Fruit fly (Drosophila melanogaster) whole organism, embryonic: ENCODE measurements around the gene CG14079.
A peak's percentile ranks its signal among the peaks of the same experiment; 100 is the strongest.

ENCODE experiments used
- B-H2 ChIP-seq: fragments of 200-800 bp; sonication (Bioruptor generic); optimal IDR thresholded peaks from 2 replicates; lab custom pipeline; 2018; ENCODE audit warnings: missing biosample characterization, mild to moderate bottlenecking, missing genetic modification characterization
- BtbVII ChIP-seq: fragments of 200-800 bp; sonication (Bioruptor generic); optimal IDR thresholded peaks from 3 replicates; lab custom pipeline; 2017; ENCODE audit warnings: missing biosample characterization, mild to moderate bottlenecking, missing genetic modification characterization
- CG10654 ChIP-seq: fragments of 200-800 bp; sonication (Bioruptor generic); optimal IDR thresholded peaks from 2 replicates; lab custom pipeline; 2016; ENCODE audit warnings: missing biosample characterization, missing genetic modification characterization
- CG11456 ChIP-seq: fragments of 200-800 bp; sonication (Bioruptor generic); IDR thresholded peaks from 3 replicates; pipeline ENCODE4 v1.3.6; 2022; ENCODE audit warnings: missing biosample characterization, missing genetic modification characterization
- CG12071 ChIP-seq: fragments of 200-800 bp; sonication (Bioruptor generic); optimal IDR thresholded peaks from 3 replicates; lab custom pipeline; 2018; ENCODE audit warnings: missing biosample characterization, mild to moderate bottlenecking, missing genetic modification characterization
- CG14710 ChIP-seq: fragments of 200-800 bp; sonication (Bioruptor generic); optimal IDR thresholded peaks from 3 replicates; lab custom pipeline; 2019; ENCODE audit warnings: missing biosample characterization, mild to moderate bottlenecking, missing genetic modification characterization, moderate library complexity
- CG15479 ChIP-seq: fragments of 200-800 bp; sonication (Bioruptor generic); optimal IDR thresholded peaks from 3 replicates; lab custom pipeline; 2019; ENCODE audit warnings: missing biosample characterization, mild to moderate bottlenecking, missing genetic modification characterization, moderate library complexity
- CG16813 ChIP-seq: fragments of 200-800 bp; sonication (Bioruptor generic); IDR thresholded peaks from 3 replicates; pipeline ENCODE4 v1.3.6; 2022; ENCODE audit warnings: missing biosample characterization, missing genetic modification characterization; ENCODE audit not compliant: partially characterized antibody
- CG16815 ChIP-seq: fragments of 200-800 bp; sonication (Bioruptor generic); optimal IDR thresholded peaks from 3 replicates; lab custom pipeline; 2017; ENCODE audit warnings: missing biosample characterization, mild to moderate bottlenecking, missing genetic modification characterization
- CG16863 ChIP-seq: fragments of 200-800 bp; sonication (Bioruptor generic); optimal IDR thresholded peaks from 3 replicates; lab custom pipeline; 2016; ENCODE audit warnings: missing biosample characterization, missing genetic modification characterization
- CG17361 ChIP-seq: fragments of 200-800 bp; sonication (Bioruptor generic); IDR thresholded peaks from 3 replicates; pipeline ENCODE4 v1.3.6; 2022; ENCODE audit warnings: missing biosample characterization, missing genetic modification characterization
- CG17385 ChIP-seq: fragments of 200-800 bp; sonication (Bioruptor generic); optimal IDR thresholded peaks from 3 replicates; lab custom pipeline; 2018; ENCODE audit warnings: missing biosample characterization, mild to moderate bottlenecking, missing genetic modification characterization
- CG17612 ChIP-seq: fragments of 200-800 bp; sonication (Bioruptor generic); IDR thresholded peaks from 2 replicates; pipeline ENCODE4 v1.3.6; 2022; ENCODE audit warnings: missing biosample characterization, missing genetic modification characterization
- CG18599 ChIP-seq: fragments of 200-800 bp; sonication (Bioruptor generic); optimal IDR thresholded peaks from 3 replicates; lab custom pipeline; 2017; ENCODE audit warnings: missing biosample characterization, missing genetic modification characterization, mild to moderate bottlenecking, moderate library complexity, missing genetic modification reagents
- CG30403 ChIP-seq: fragments of 200-800 bp; sonication (Bioruptor generic); optimal IDR thresholded peaks from 3 replicates; lab custom pipeline; 2016; ENCODE audit warnings: missing biosample characterization, missing genetic modification characterization
- CG3163 ChIP-seq: fragments of 200-800 bp; sonication (Bioruptor generic); optimal IDR thresholded peaks from 3 replicates; lab custom pipeline; 2016; ENCODE audit warnings: missing biosample characterization, missing genetic modification characterization
- CG32532 ChIP-seq: fragments of 200-800 bp; sonication (Bioruptor generic); IDR thresholded peaks from 2 replicates; pipeline ENCODE4 v1.3.6; 2022; ENCODE audit warnings: missing biosample characterization, missing genetic modification characterization
- CG4360 ChIP-seq: fragments of 200-800 bp; sonication (Bioruptor generic); IDR thresholded peaks from 2 replicates; pipeline ENCODE4 v1.3.6; 2022; ENCODE audit warnings: missing biosample characterization, missing genetic modification characterization
- CG5245 ChIP-seq: fragments of 200-800 bp; sonication (Bioruptor generic); optimal IDR thresholded peaks from 3 replicates; lab custom pipeline; 2016; ENCODE audit warnings: missing biosample characterization, missing genetic modification characterization
- CG6654 ChIP-seq: fragments of 200-800 bp; sonication (Bioruptor generic); optimal IDR thresholded peaks from 2 replicates; lab custom pipeline; 2017; ENCODE audit warnings: missing biosample characterization, mild to moderate bottlenecking, missing genetic modification characterization
- CG6791 ChIP-seq: fragments of 200-800 bp; sonication (Bioruptor generic); IDR thresholded peaks from 3 replicates; pipeline ENCODE4 v1.3.6; 2022; ENCODE audit warnings: missing biosample characterization, missing genetic modification characterization; ENCODE audit not compliant: partially characterized antibody
- CG8388 ChIP-seq: fragments of 200-800 bp; sonication (Bioruptor generic); optimal IDR thresholded peaks from 2 replicates; lab custom pipeline; 2019; ENCODE audit warnings: missing biosample characterization, mild to moderate bottlenecking, missing genetic modification characterization, moderate library complexity
- CkIIα-i1 ChIP-seq: fragments of 200-800 bp; sonication (Bioruptor generic); IDR thresholded peaks from 2 replicates; pipeline ENCODE4 v1.3.6; 2022; ENCODE audit warnings: missing biosample characterization, missing genetic modification characterization
- Deaf1 ChIP-seq: fragments of 200-800 bp; optimal IDR thresholded peaks from 3 replicates; lab custom pipeline; 2019; ENCODE audit warnings: missing biosample characterization, mild to moderate bottlenecking, missing genetic modification characterization, moderate library complexity
- ERR ChIP-seq: fragments of 200-800 bp; sonication (Bioruptor generic); optimal IDR thresholded peaks from 2 replicates; lab custom pipeline; 2016; ENCODE audit warnings: missing biosample characterization, missing genetic modification characterization
- Ets97D ChIP-seq: fragments of 200-800 bp; sonication (Bioruptor generic); optimal IDR thresholded peaks from 3 replicates; lab custom pipeline; 2016; ENCODE audit warnings: missing biosample characterization, missing genetic modification characterization
- Fer2 ChIP-seq: fragments of 200-800 bp; sonication (Bioruptor generic); optimal IDR thresholded peaks from 2 replicates; lab custom pipeline; 2018; ENCODE audit warnings: missing biosample characterization, mild to moderate bottlenecking, missing genetic modification characterization, moderate library complexity
- Gsc ChIP-seq: fragments of 200-800 bp; sonication (Bioruptor generic); IDR thresholded peaks from 2 replicates; pipeline ENCODE4 v1.3.6; 2022; ENCODE audit warnings: missing biosample characterization, missing genetic modification characterization
- Hr3 ChIP-seq: fragments of 200-800 bp; sonication (Bioruptor generic); optimal IDR thresholded peaks from 3 replicates; lab custom pipeline; 2016; ENCODE audit warnings: missing biosample characterization, missing genetic modification characterization
- MBD-R2 ChIP-seq: fragments of 200-800 bp; sonication (Bioruptor generic); IDR thresholded peaks from 2 replicates; pipeline ENCODE4 v1.3.6; 2022; ENCODE audit warnings: missing biosample characterization, missing genetic modification characterization
- Myb ChIP-seq: fragments of 200-800 bp; sonication (Bioruptor generic); optimal IDR thresholded peaks from 2 replicates; lab custom pipeline; 2016; ENCODE audit warnings: missing biosample characterization, missing genetic modification characterization
- Opbp ChIP-seq: fragments of 200-800 bp; sonication (Bioruptor generic); IDR thresholded peaks from 3 replicates; pipeline ENCODE4 v1.3.6; 2022; ENCODE audit warnings: missing biosample characterization, missing genetic modification characterization; ENCODE audit not compliant: partially characterized antibody
- Scr ChIP-seq: fragments of 200-800 bp; sonication (Bioruptor generic); IDR thresholded peaks from 2 replicates; pipeline ENCODE4 v1.3.6; 2022; ENCODE audit warnings: missing biosample characterization, missing genetic modification characterization; ENCODE audit not compliant: partially characterized antibody
- ash1 ChIP-seq: fragments of 200-800 bp; sonication (Bioruptor generic); optimal IDR thresholded peaks from 2 replicates; lab custom pipeline; 2018; ENCODE audit warnings: missing biosample characterization, mild to moderate bottlenecking, missing genetic modification characterization
- crol ChIP-seq: fragments of 200-800 bp; sonication (Bioruptor generic); IDR thresholded peaks from 2 replicates; pipeline ENCODE4 v1.3.6; 2022; ENCODE audit warnings: missing biosample characterization, missing genetic modification characterization
- cwo ChIP-seq: fragments of 200-800 bp; sonication (Bioruptor generic); optimal IDR thresholded peaks from 3 replicates; lab custom pipeline; 2017; ENCODE audit warnings: missing biosample characterization, missing genetic modification characterization, mild to moderate bottlenecking, moderate library complexity, missing genetic modification reagents
- dmrt99B ChIP-seq: fragments of 200-800 bp; sonication (Bioruptor generic); optimal IDR thresholded peaks from 2 replicates; lab custom pipeline; 2018; ENCODE audit warnings: missing biosample characterization, mild to moderate bottlenecking, missing genetic modification characterization, moderate library complexity
- ftz-f1 ChIP-seq: fragments of 200-800 bp; sonication (Bioruptor generic); optimal IDR thresholded peaks from 2 replicates; lab custom pipeline; 2016; ENCODE audit warnings: missing biosample characterization, missing genetic modification characterization
- gem ChIP-seq: fragments of 200-800 bp; sonication (Bioruptor generic); optimal IDR thresholded peaks from 2 replicates; lab custom pipeline; 2019; ENCODE audit warnings: missing biosample characterization, mild to moderate bottlenecking, missing genetic modification characterization, moderate library complexity
- insv ChIP-seq, 2 experiments: fragments of 200-800 bp; sonication (Bioruptor generic); optimal IDR thresholded peaks; 3 replicates each; lab custom pipeline; 2016 to 2018; ENCODE audit warnings: missing biosample characterization in 2 of 2, missing genetic modification characterization in 2 of 2
- knrl ChIP-seq: fragments of 200-800 bp; sonication (Bioruptor generic); IDR thresholded peaks from 3 replicates; pipeline ENCODE4 v1.3.6; 2022; ENCODE audit warnings: missing biosample characterization, missing genetic modification characterization; ENCODE audit not compliant: partially characterized antibody
- mirr ChIP-seq: fragments of 200-800 bp; sonication (Bioruptor generic); optimal IDR thresholded peaks from 3 replicates; lab custom pipeline; 2018; ENCODE audit warnings: missing biosample characterization, mild to moderate bottlenecking, missing genetic modification characterization
- org-1 ChIP-seq: fragments of 200-800 bp; sonication (Bioruptor generic); optimal IDR thresholded peaks from 2 replicates; lab custom pipeline; 2017; ENCODE audit warnings: missing biosample characterization, missing genetic modification characterization
- pho ChIP-seq: fragments of 200-800 bp; sonication (Bioruptor generic); optimal IDR thresholded peaks from 2 replicates; lab custom pipeline; 2016; ENCODE audit warnings: missing biosample characterization, missing genetic modification characterization
- pros ChIP-seq: fragments of 200-800 bp; sonication (Bioruptor generic); optimal IDR thresholded peaks from 3 replicates; lab custom pipeline; 2019; ENCODE audit warnings: missing biosample characterization, mild to moderate bottlenecking, missing genetic modification characterization, moderate library complexity
- pum ChIP-seq: fragments of 200-800 bp; sonication (Bioruptor generic); optimal IDR thresholded peaks from 2 replicates; lab custom pipeline; 2016; ENCODE audit warnings: missing biosample characterization, missing genetic modification characterization
- ro ChIP-seq: fragments of 200-800 bp; sonication (Bioruptor generic); IDR thresholded peaks from 2 replicates; pipeline ENCODE4 v1.3.6; 2022; ENCODE audit warnings: missing biosample characterization, missing genetic modification characterization
- row ChIP-seq: fragments of 200-800 bp; sonication (Bioruptor generic); IDR thresholded peaks from 3 replicates; pipeline ENCODE4 v1.3.6; 2022; ENCODE audit warnings: missing biosample characterization, missing genetic modification characterization
- run ChIP-seq: fragments of 200-800 bp; sonication (Bioruptor generic); optimal IDR thresholded peaks from 3 replicates; lab custom pipeline; 2018; ENCODE audit warnings: missing biosample characterization, mild to moderate bottlenecking, missing genetic modification characterization
- sisA ChIP-seq: fragments of 200-800 bp; sonication (Bioruptor generic); IDR thresholded peaks from 2 replicates; pipeline ENCODE4 v1.3.6; 2022; ENCODE audit warnings: missing biosample characterization, missing genetic modification characterization
- tgo ChIP-seq: fragments of 200-800 bp; sonication (Bioruptor generic); IDR thresholded peaks from 3 replicates; pipeline ENCODE4 v1.3.6; 2022; ENCODE audit warnings: missing biosample characterization, missing genetic modification characterization
- wek ChIP-seq: fragments of 200-800 bp; sonication (Bioruptor generic); optimal IDR thresholded peaks from 3 replicates; lab custom pipeline; 2018; ENCODE audit warnings: missing biosample characterization, mild to moderate bottlenecking, missing genetic modification characterization, moderate library complexity

Gene CG14079

dm6 chr3L:19132586-19132985, 34.8 kb downstream of the CG14079 start (continued):
- TF ChIP-seq CG8388 (no peak), BtbVII (GFP tag; lab: Kevin White, UChicago) (no peak), CG6654 (GFP tag; lab: Kevin White, UChicago) (no peak), CG4360 (GFP tag; lab: Robert Waterston, UW) (no peak), MBD-R2 (no peak), Hr3 (GFP tag; lab: Kevin White, UChicago) (no peak), B-H2 (no peak), CG18599 (GFP tag; lab: Kevin White, UChicago) (peak; percentile 71), CG14710 (tag; lab: Kevin White, UChicago) (no peak), Myb (GFP tag; lab: Kevin White, UChicago) (no peak), CG17612 (GFP tag; lab: Robert Waterston, UW) (no peak), Deaf1 (tag; lab: Kevin White, UChicago) (no peak), CG30403 (no peak), Gsc (no peak), ftz-f1 (GFP tag; lab: Kevin White, UChicago) (no peak), CG15479 (GFP tag; lab: Kevin White, UChicago) (no peak), CkIIα-i1 (GFP tag; lab: Robert Waterston, UW) (no peak), pum (GFP tag; lab: Kevin White, UChicago) (no peak), CG10654 (GFP tag; lab: Kevin White, UChicago) (no peak), row (GFP tag; lab: Robert Waterston, UW) (no peak), CG6791 (GFP tag; lab: Robert Waterston, UW) (no peak), CG32532 (GFP tag; lab: Robert Waterston, UW) (peak; percentile 36; the same call in 1 of the 2 replicates), Scr (GFP tag; lab: Robert Waterston, UW) (no peak), Opbp (no peak), insv (GFP tag; optimal IDR thresholded peaks at IDR 0.05; lab: Kevin White, UChicago) (no peak), mirr (GFP tag; lab: Kevin White, UChicago) (peak; percentile 70), sisA (GFP tag; lab: Robert Waterston, UW) (no peak), run (no peak), CG11456 (GFP tag; lab: Robert Waterston, UW) (peak; percentile 46; the same call in 1 of the 3 replicates), pros (GFP tag; lab: Kevin White, UChicago) (no peak), CG17385 (GFP tag; lab: Kevin White, UChicago) (peak; percentile 50), pho (GFP tag; lab: Kevin White, UChicago) (no peak), crol (GFP tag; lab: Robert Waterston, UW) (peak; percentile 17; the same call in 1 of the 2 replicates), CG17361 (no peak), CG16813 (no peak), CG5245 (GFP tag; lab: Kevin White, UChicago) (no peak), CG3163 (GFP tag; lab: Kevin White, UChicago) (no peak), CG16863 (GFP tag; lab: Kevin White, UChicago) (no peak), ash1 (GFP tag; lab: Kevin White, UChicago) (no peak), ERR (GFP tag; lab: Kevin White, UChicago) (no peak), tgo (GFP tag; lab: Robert Waterston, UW) (no peak), Fer2 (tag; lab: Kevin White, UChicago) (no peak), dmrt99B (tag; lab: Kevin White, UChicago) (peak; percentile 20), CG16815 (GFP tag; lab: Kevin White, UChicago) (no peak), CG12071 (GFP tag; lab: Kevin White, UChicago) (peak; percentile 55), Ets97D (GFP tag; lab: Kevin White, UChicago) (peak; percentile 77), gem (tag; lab: Kevin White, UChicago) (no peak), wek (peak; percentile 23), knrl (no peak), org-1 (GFP tag; lab: Kevin White, UChicago) (no peak), ro (GFP tag; lab: Robert Waterston, UW) (no peak), cwo (GFP tag; lab: Kevin White, UChicago) (no peak)
